Worm (Caenorhabditis elegans) whole organism, late embryonic: ENCODE results near the gene K08D8.2.
A peak's percentile ranks its signal among the peaks of the same experiment; 100 is the strongest.

ENCODE experiments used
- F13H6.1 ChIP-seq: sonication (generic microtip); optimal IDR thresholded peaks from 2 replicates; lab custom pipeline; 2016; ENCODE audit warnings: missing genetic modification characterization, missing compliant biosample characterization
- K02D7.2 ChIP-seq: sonication (generic microtip); optimal IDR thresholded peaks from 2 replicates; lab custom pipeline; 2017; ENCODE audit warnings: mild to moderate bottlenecking, missing genetic modification characterization, missing compliant biosample characterization
- K09A11.1 ChIP-seq: sonication (generic microtip); optimal IDR thresholded peaks from 2 replicates; lab custom pipeline; 2017; ENCODE audit warnings: antibody characterized with exemption, mild to moderate bottlenecking, missing genetic modification characterization, missing compliant biosample characterization; ENCODE audit not compliant: insufficient read depth
- T23F11.4 ChIP-seq: fragments of 200-800 bp; sonication (Bioruptor generic); optimal IDR thresholded peaks from 2 replicates; lab custom pipeline; 2018; ENCODE audit warnings: mild to moderate bottlenecking, missing genetic modification characterization, missing compliant biosample characterization
- ahr-1 ChIP-seq: sonication (generic microtip); optimal IDR thresholded peaks from 2 replicates; lab custom pipeline; 2016; ENCODE audit warnings: missing genetic modification characterization, missing compliant biosample characterization
- ama-1 ChIP-seq: fragments of 150-350 bp; optimal IDR thresholded peaks from 2 replicates; lab custom pipeline; 2014
- ceh-14 ChIP-seq: sonication (generic microtip); optimal IDR thresholded peaks from 2 replicates; lab custom pipeline; 2016; ENCODE audit warnings: missing genotype, missing genetic modification characterization, missing compliant biosample characterization
- ceh-18 ChIP-seq: sonication (generic microtip); optimal IDR thresholded peaks from 2 replicates; lab custom pipeline; 2016; ENCODE audit warnings: missing genetic modification characterization, missing compliant biosample characterization
- ceh-2 ChIP-seq: sonication (generic microtip); optimal IDR thresholded peaks from 2 replicates; lab custom pipeline; 2016; ENCODE audit warnings: missing genotype, missing genetic modification characterization, missing compliant biosample characterization
- ceh-22 ChIP-seq: sonication (generic microtip); optimal IDR thresholded peaks from 2 replicates; lab custom pipeline; 2017; ENCODE audit warnings: missing biosample characterization, missing genetic modification characterization
- ceh-24 ChIP-seq: sonication (generic microtip); optimal IDR thresholded peaks from 2 replicates; lab custom pipeline; 2016; ENCODE audit warnings: mild to moderate bottlenecking, missing genetic modification characterization, missing compliant biosample characterization
- ceh-31 ChIP-seq: sonication (generic microtip); optimal IDR thresholded peaks from 2 replicates; lab custom pipeline; 2016; ENCODE audit warnings: missing genetic modification characterization, missing compliant biosample characterization
- ceh-45 ChIP-seq: fragments of 200-800 bp; sonication (Bioruptor generic); IDR thresholded peaks from 2 replicates; pipeline ENCODE4 v1.3.6; 2022; ENCODE audit warnings: missing genetic modification reagents, missing genetic modification characterization, missing compliant biosample characterization
- ceh-48 ChIP-seq: sonication (generic microtip); optimal IDR thresholded peaks from 2 replicates; lab custom pipeline; 2016; ENCODE audit warnings: missing genetic modification characterization, inconsistent platforms, missing compliant biosample characterization
- ceh-6 ChIP-seq: fragments of 200-800 bp; sonication (Bioruptor generic); optimal IDR thresholded peaks from 2 replicates; lab custom pipeline; 2018; ENCODE audit warnings: mild to moderate bottlenecking, missing genetic modification characterization, missing compliant biosample characterization
- dve-1 ChIP-seq: sonication (generic microtip); optimal IDR thresholded peaks from 2 replicates; lab custom pipeline; 2017; ENCODE audit warnings: antibody characterized with exemption, mild to moderate bottlenecking, missing genetic modification characterization, missing compliant biosample characterization
- elt-2 ChIP-seq: sonication (generic microtip); optimal IDR thresholded peaks from 2 replicates; lab custom pipeline; 2016; ENCODE audit warnings: missing genetic modification reagents, missing genetic modification characterization, missing compliant biosample characterization
- ets-4 ChIP-seq: sonication (generic microtip); optimal IDR thresholded peaks from 2 replicates; lab custom pipeline; 2016; ENCODE audit warnings: missing genetic modification characterization, missing compliant biosample characterization
- fax-1 ChIP-seq: sonication (generic microtip); optimal IDR thresholded peaks from 2 replicates; lab custom pipeline; 2016; ENCODE audit warnings: missing genotype, missing genetic modification characterization, missing compliant biosample characterization
- fkh-10 ChIP-seq: fragments of 150-350 bp; optimal IDR thresholded peaks from 2 replicates; lab custom pipeline; 2014; ENCODE audit warnings: missing biosample characterization, missing genetic modification reagents, missing genetic modification characterization
- gmeb-2 ChIP-seq: sonication (generic microtip); optimal IDR thresholded peaks from 2 replicates; lab custom pipeline; 2016; ENCODE audit warnings: missing genetic modification characterization, inconsistent platforms, missing compliant biosample characterization
- hlh-30 ChIP-seq: sonication (generic microtip); optimal IDR thresholded peaks from 2 replicates; lab custom pipeline; 2017; ENCODE audit warnings: antibody characterized with exemption, missing genetic modification characterization, missing compliant biosample characterization; ENCODE audit not compliant: insufficient read depth
- hlh-6 ChIP-seq: sonication (generic microtip); optimal IDR thresholded peaks from 2 replicates; lab custom pipeline; 2016; ENCODE audit warnings: missing genotype, missing genetic modification characterization, missing compliant biosample characterization
- hlh-8 ChIP-seq: sonication (generic microtip); optimal IDR thresholded peaks from 2 replicates; lab custom pipeline; 2016; ENCODE audit warnings: missing genotype, missing genetic modification characterization, missing compliant biosample characterization
- lin-11 ChIP-seq: fragments of 200-800 bp; sonication (Bioruptor generic); optimal IDR thresholded peaks from 2 replicates; lab custom pipeline; 2018; ENCODE audit warnings: mild to moderate bottlenecking, missing genetic modification characterization, missing compliant biosample characterization
- madf-2 ChIP-seq: sonication (generic microtip); optimal IDR thresholded peaks from 2 replicates; lab custom pipeline; 2017; ENCODE audit warnings: missing genetic modification characterization, missing compliant biosample characterization
- mec-3 ChIP-seq: sonication (generic microtip); optimal IDR thresholded peaks from 2 replicates; lab custom pipeline; 2016; ENCODE audit warnings: borderline replicate concordance, missing genetic modification characterization, missing compliant biosample characterization
- nfya-1 ChIP-seq: sonication (generic microtip); optimal IDR thresholded peaks from 2 replicates; lab custom pipeline; 2017; ENCODE audit warnings: missing genetic modification characterization, mild to moderate bottlenecking, missing compliant biosample characterization, antibody characterized with exemption, moderate library complexity
- nhr-232 ChIP-seq: sonication (generic microtip); optimal IDR thresholded peaks from 2 replicates; lab custom pipeline; 2016; ENCODE audit warnings: missing genetic modification characterization, missing compliant biosample characterization
- npax-4 ChIP-seq: sonication (generic microtip); optimal IDR thresholded peaks from 2 replicates; lab custom pipeline; 2016; ENCODE audit warnings: missing genetic modification characterization, missing compliant biosample characterization
- odd-2 ChIP-seq: sonication (generic microtip); optimal IDR thresholded peaks from 2 replicates; lab custom pipeline; 2017; ENCODE audit warnings: antibody characterized with exemption, mild to moderate bottlenecking, missing genetic modification characterization, missing compliant biosample characterization
- pat-9 ChIP-seq: fragments of 200-800 bp; sonication (Bioruptor generic); optimal IDR thresholded peaks from 2 replicates; lab custom pipeline; 2018; ENCODE audit warnings: mild to moderate bottlenecking, missing genetic modification characterization, moderate library complexity, missing compliant biosample characterization
- pax-1 ChIP-seq: fragments of 150-350 bp; optimal IDR thresholded peaks from 2 replicates; lab custom pipeline; 2014; ENCODE audit warnings: missing biosample characterization, missing genetic modification characterization
- pha-2 ChIP-seq: sonication (generic microtip); optimal IDR thresholded peaks from 2 replicates; lab custom pipeline; 2017; ENCODE audit warnings: mild to moderate bottlenecking, missing genetic modification characterization, missing compliant biosample characterization
- pha-4 ChIP-seq: fragments of 150-350 bp; optimal IDR thresholded peaks from 2 replicates; lab custom pipeline; 2018; ENCODE audit warnings: missing biosample characterization, missing genetic modification reagents, missing genetic modification characterization
- rnt-1 ChIP-seq: sonication (generic microtip); optimal IDR thresholded peaks from 2 replicates; lab custom pipeline; 2016; ENCODE audit warnings: missing genetic modification characterization, missing compliant biosample characterization
- sdc-2 ChIP-seq: sonication (generic microtip); optimal IDR thresholded peaks from 2 replicates; lab custom pipeline; 2016; ENCODE audit warnings: missing genotype, missing genetic modification characterization, missing compliant biosample characterization
- sox-2 ChIP-seq: fragments of 200-800 bp; sonication (Bioruptor generic); IDR thresholded peaks from 2 replicates; pipeline ENCODE4 v1.3.6; 2022; ENCODE audit warnings: missing genetic modification reagents, missing genetic modification characterization, missing compliant biosample characterization
- sox-4 ChIP-seq: sonication (generic microtip); optimal IDR thresholded peaks from 2 replicates; lab custom pipeline; 2017; ENCODE audit warnings: mild to moderate bottlenecking, missing genetic modification characterization, inconsistent platforms, missing compliant biosample characterization
- syd-9 ChIP-seq: sonication (generic microtip); optimal IDR thresholded peaks from 2 replicates; lab custom pipeline; 2016; ENCODE audit warnings: mild to moderate bottlenecking, missing genetic modification characterization, moderate library complexity, missing compliant biosample characterization
- tbx-7 ChIP-seq: sonication (generic microtip); optimal IDR thresholded peaks from 2 replicates; lab custom pipeline; 2016; ENCODE audit warnings: missing genotype, missing genetic modification characterization, missing compliant biosample characterization
- ttx-3 ChIP-seq: sonication (generic microtip); optimal IDR thresholded peaks from 2 replicates; lab custom pipeline; 2016; ENCODE audit warnings: missing genetic modification reagents, missing genetic modification characterization, missing compliant biosample characterization
- unc-55 ChIP-seq: sonication (generic microtip); optimal IDR thresholded peaks from 2 replicates; lab custom pipeline; 2017; ENCODE audit warnings: missing biosample characterization, missing genetic modification reagents, missing genetic modification characterization
- unc-86 ChIP-seq: sonication (generic microtip); optimal IDR thresholded peaks from 2 replicates; lab custom pipeline; 2016; ENCODE audit warnings: missing genetic modification characterization, missing compliant biosample characterization
- zip-5 ChIP-seq: sonication (generic microtip); optimal IDR thresholded peaks from 2 replicates; lab custom pipeline; 2016; ENCODE audit warnings: missing genetic modification characterization, missing compliant biosample characterization

K08D8.2 gene

DNA sequence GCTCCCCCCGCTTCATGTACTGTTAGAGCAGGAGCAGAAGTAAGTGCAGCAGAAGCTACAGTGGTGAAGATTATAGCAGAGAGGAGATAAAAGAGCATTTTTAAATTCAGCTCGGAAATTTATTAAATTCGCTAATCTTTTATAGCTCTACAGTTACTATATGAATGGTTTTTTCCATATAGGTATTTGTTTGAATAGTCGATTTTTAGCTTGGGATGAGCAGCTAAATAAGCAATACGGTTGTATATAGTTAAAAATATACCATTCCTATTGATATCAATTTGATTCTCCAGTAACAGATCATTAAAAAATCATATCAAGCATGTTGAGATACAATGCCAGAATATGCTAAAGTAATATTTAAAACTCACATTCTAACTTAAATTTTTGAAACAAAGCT lies 23.8 kb downstream of the K08D8.2 start, which contains the start of gene srlf-5:
Gene srlf-5 (minus strand): TSS at position 101 of the 400 bp plus-strand sequence.
- TF ChIP-seq syd-9 (tag; lab: Kevin White, UChicago), result no peak
- no peak for TF ChIP-seq sox-4 (tag; lab: Kevin White, UChicago)
- TF ChIP-seq ceh-48 (tag; lab: Kevin White, UChicago), result no peak
- TF ChIP-seq pha-4 (tag; lab: Kevin White, UChicago), result no peak
- TF ChIP-seq odd-2, result no peak
- TF ChIP-seq ceh-2 (tag; lab: Kevin White, UChicago), result no peak
- TF ChIP-seq npax-4, result no peak
- no peak for TF ChIP-seq unc-55 (GFP tag; lab: Kevin White, UChicago)
- no peak for TF ChIP-seq zip-5 (tag; lab: Kevin White, UChicago)
- no peak for TF ChIP-seq fkh-10 (GFP tag; lab: Kevin White, UChicago)
- no peak for TF ChIP-seq pax-1 (tag; lab: Kevin White, UChicago)
- TF ChIP-seq T23F11.4, result no peak
- TF ChIP-seq ceh-31, result no peak
- no peak for TF ChIP-seq pat-9 (tag; lab: Kevin White, UChicago)
- no peak for TF ChIP-seq hlh-8 (tag; lab: Kevin White, UChicago)
- no peak for TF ChIP-seq sox-2 (GFP tag; lab: Robert Waterston, UW)
- TF ChIP-seq hlh-30, result no peak

DNA sequence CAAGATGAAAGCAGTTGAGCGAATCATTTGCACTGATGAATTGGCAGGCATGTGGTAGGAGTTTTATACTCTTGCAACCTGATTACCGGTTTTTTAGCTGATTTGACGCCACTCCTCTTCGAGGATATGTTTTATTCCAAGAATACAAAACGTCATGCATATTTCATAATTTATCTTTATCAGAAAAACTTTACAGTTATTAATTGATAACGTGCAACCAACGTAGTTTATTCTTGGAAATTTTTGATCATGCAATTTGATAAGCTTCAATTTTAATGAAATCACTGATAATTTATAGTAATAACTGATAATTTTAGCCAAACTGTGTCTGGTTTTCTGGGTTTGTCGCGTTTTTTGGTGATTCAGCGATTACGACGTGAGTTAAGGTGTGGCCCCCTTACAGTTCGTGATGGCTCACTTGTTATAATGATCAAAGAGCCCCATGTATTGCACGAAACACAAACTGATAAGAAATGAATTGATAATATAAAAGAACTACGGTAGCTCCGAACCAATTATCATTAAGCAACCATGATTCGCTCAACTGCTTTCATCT lies 33.4 kb downstream of the K08D8.2 start, which contains the start of the genes cld-1 and dod-21:
Gene cld-1 (minus strand): TSS at position 51 of the 556 bp plus-strand sequence.
Gene dod-21 (plus strand): TSS at position 518 of the 556 bp plus-strand sequence.
- TF ChIP-seq K02D7.2 (tag; lab: Kevin White, UChicago) (no peak), fax-1 (tag; lab: Kevin White, UChicago) (no peak), elt-2 (tag; lab: Kevin White, UChicago) (peak; percentile 70), F13H6.1 (no peak), syd-9 (tag; lab: Kevin White, UChicago) (no peak)

DNA sequence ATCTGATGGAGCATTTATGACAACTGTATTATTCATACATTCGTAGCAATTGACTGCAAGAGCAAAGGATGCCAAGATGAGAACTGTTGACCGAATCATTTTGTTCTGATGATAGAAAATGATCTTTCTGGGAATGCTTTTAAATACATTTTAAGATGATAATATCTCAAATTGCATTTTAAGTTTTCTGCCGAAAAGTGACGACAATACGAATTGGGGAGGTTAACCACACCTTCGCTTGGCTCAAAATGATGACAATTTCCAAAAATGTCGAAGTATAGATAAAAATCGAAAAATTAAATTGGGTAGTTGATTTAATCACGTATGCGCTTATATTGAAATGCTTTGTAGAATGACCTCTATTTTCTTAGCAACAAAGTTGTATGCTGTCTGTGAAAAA lies 38.4 kb downstream of the K08D8.2 start, which contains the start of gene dod-24:
Gene dod-24 (minus strand): TSS at position 101 of the 400 bp plus-strand sequence.
- no peak for TF ChIP-seq rnt-1 (tag; lab: Kevin White, UChicago)
- no peak for TF ChIP-seq odd-2
- TF ChIP-seq sdc-2 (tag; lab: Kevin White, UChicago), result no peak
- TF ChIP-seq pha-2, result no peak
- TF ChIP-seq hlh-8 (tag; lab: Kevin White, UChicago), result no peak
- TF ChIP-seq ceh-24 (tag; lab: Kevin White, UChicago), result no peak
- TF ChIP-seq madf-2 (tag; lab: Kevin White, UChicago), result no peak

DNA sequence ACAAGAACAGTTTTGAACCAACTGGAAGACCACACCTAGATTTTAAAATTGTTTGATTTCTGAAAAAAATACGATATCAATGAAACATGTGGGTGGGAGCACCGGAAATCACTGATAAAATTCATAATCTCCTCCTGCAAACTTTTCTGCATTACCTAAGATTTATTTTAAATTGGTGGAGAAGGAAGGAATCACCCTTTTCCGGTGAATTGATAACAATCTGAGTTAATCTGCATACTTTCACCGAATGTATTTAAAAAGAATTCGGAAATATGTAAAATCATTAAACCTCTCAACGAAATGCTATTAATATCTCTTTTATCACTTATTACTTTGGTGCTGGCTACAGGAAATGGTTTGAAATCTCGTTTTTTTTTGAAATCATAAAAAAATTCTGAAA lies 39.8 kb downstream of the K08D8.2 start, which contains the start of gene dct-19:
Gene dct-19 (plus strand): TSS at position 301 of the 400 bp plus-strand sequence.
- no peak for TF ChIP-seq ceh-22 (tag; lab: Kevin White, UChicago)
- TF ChIP-seq dve-1 (tag; lab: Kevin White, UChicago), result no peak
- TF ChIP-seq ahr-1 (tag; lab: Kevin White, UChicago), result no peak
- no peak for TF ChIP-seq unc-55 (GFP tag; lab: Kevin White, UChicago)
- no peak for TF ChIP-seq tbx-7
- no peak for TF ChIP-seq nhr-232 (tag; lab: Kevin White, UChicago)
- TF ChIP-seq unc-86, result no peak
- TF ChIP-seq, all 69 proteins: peak for 0

DNA sequence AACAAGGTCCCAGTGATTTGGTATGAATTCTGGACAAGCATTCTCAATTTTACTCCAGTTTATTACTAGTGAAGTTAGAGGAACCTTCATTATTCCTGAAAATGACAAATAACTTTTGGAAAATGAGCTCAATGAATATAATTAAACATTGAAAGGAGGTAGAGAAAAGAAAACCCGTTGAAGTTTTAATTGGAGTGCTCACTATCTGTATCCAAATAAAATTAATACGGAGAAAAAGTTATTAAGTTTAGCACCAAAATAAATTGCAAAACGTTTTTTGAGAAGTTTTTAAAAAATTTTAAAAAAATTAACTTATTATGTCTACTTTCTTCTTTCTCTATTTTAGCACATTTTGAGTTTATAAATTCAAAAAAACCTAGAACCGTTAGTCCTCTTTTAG lies 43.6 kb downstream of the K08D8.2 start, which contains the start of gene F55G11.1:
Gene F55G11.1 (minus strand): TSS at position 101 of the 400 bp plus-strand sequence.
- no peak for TF ChIP-seq gmeb-2
- no peak for TF ChIP-seq ets-4 (tag; lab: Kevin White, UChicago)
- TF ChIP-seq ama-1 (lab: Kevin White, UChicago), result no peak
- no peak for TF ChIP-seq npax-4
- TF ChIP-seq nfya-1 (tag; lab: Kevin White, UChicago), result no peak
- TF ChIP-seq K09A11.1 (tag; lab: Kevin White, UChicago), result no peak
- TF ChIP-seq ceh-18 (tag; lab: Kevin White, UChicago), result no peak
- no peak for TF ChIP-seq ceh-24 (tag; lab: Kevin White, UChicago)
- no peak for TF ChIP-seq ceh-45
- no peak for TF ChIP-seq mec-3 (tag; lab: Kevin White, UChicago)
- TF ChIP-seq ceh-6, result no peak
- no peak for TF ChIP-seq hlh-6
- TF ChIP-seq ceh-14 (tag; lab: Kevin White, UChicago), result no peak
- no peak for TF ChIP-seq ttx-3 (tag; lab: Kevin White, UChicago)
- TF ChIP-seq ceh-48 (tag; lab: Kevin White, UChicago), result no peak
- TF ChIP-seq lin-11, result no peak
- TF ChIP-seq nhr-232 (tag; lab: Kevin White, UChicago), result no peak
- TF ChIP-seq elt-2 (tag; lab: Kevin White, UChicago), result no peak
- TF ChIP-seq, all 69 proteins: peak for 0
